Worm (Caenorhabditis elegans): ENCODE measurements around the gene F55B11.4.
"Not testable (repeated sequence)": the region's sequence is repeated elsewhere in the genome, so short reads cannot be mapped to it uniquely, and the experiment has no call there.

The F55B11.4 gene

DNA sequence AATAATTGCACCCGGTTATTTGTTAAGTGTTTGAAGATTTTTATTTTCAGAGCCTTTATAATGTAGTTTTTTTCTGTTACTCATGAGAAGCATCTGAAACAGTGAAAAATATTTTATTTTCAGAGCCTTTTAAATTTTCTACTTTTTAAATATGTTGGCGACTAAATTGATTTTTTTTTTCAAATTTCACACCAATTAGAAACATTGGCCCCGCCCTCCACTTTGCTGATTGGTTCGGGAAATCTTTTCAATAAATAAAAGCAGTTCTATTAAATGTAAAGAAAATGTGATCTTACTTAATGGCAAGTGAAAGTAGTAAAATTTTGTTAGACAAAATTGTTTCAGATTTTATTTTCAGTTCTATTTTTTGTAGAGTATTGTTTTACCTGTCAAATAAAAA lies 6.7 kb upstream of the F55B11.4 start:
- peak; percentile 67 for TF ChIP-seq attf-6 (GFP tag; IDR thresholded peaks at IDR 0.05)
- TF ChIP-seq aptf-2 (GFP tag; conservative IDR thresholded peaks at IDR 0.05), result no peak
- no peak for TF ChIP-seq snpc-4 (GFP tag; optimal IDR thresholded peaks at IDR 0.05)
- TF ChIP-seq snpc-4 (tag; optimal IDR thresholded peaks at IDR 0.05), result peak in 1 of 4 experiments; percentile 39

ce11 chrIV:14435902-14436301 lies 5.2 kb upstream of the F55B11.4 start:
- TF ChIP-seq hmg-1.2 (GFP tag; IDR thresholded peaks at IDR 0.05), result no peak
- no peak for TF ChIP-seq xnd-1 (tag; optimal IDR thresholded peaks at IDR 0.05)
- no peak for TF ChIP-seq madf-6 (GFP tag; IDR thresholded peaks at IDR 0.05)
- no peak for TF ChIP-seq snpc-1.3 (tag; optimal IDR thresholded peaks at IDR 0.05; ENCODE audit: insufficient read depth)
- TF ChIP-seq sptf-2 (GFP tag; optimal IDR thresholded peaks at IDR 0.05), result no peak
- TF ChIP-seq nhr-120 (GFP tag; IDR thresholded peaks at IDR 0.05), result no peak
- no peak for TF ChIP-seq F22D6.2 (tag; optimal IDR thresholded peaks at IDR 0.05)
- TF ChIP-seq ceh-58 (GFP tag; IDR thresholded peaks at IDR 0.05), result no peak
- no peak for TF ChIP-seq ceh-40 (GFP tag; IDR thresholded peaks at IDR 0.05)
- TF ChIP-seq Y53F4B.3 (GFP tag; IDR thresholded peaks at IDR 0.05), result no peak
- TF ChIP-seq cebp-1 (GFP tag; IDR thresholded peaks at IDR 0.05), result no peak
- no peak for TF ChIP-seq cebp-1 (tag; optimal IDR thresholded peaks at IDR 0.05)
- TF ChIP-seq akir-1 (GFP tag; optimal IDR thresholded peaks at IDR 0.05), result no peak

DNA sequence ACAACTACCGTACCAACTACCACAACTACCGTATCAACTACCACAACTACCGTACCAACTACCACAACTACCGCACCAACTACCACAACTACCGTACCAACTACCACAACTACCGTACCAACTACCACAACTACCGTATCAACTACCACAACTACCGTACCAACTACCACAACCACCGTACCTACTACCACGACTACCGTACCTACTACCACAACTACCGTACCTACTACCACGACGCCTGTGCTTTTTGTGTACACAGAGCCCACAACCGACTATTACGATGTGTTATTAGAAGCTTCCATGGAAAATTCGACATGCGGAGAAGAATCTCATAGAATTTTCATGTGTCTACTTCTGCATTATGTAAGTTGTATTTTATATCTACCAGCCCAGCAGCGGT lies 3.3 kb downstream of the F55B11.4 start, which contains the start of gene F55B11.5:
Gene F55B11.5 (plus strand): TSS at position 301 of the 400 bp plus-strand sequence.
- not testable (repeated sequence) for TF ChIP-seq Y56A3A.18 (GFP tag; IDR thresholded peaks at IDR 0.05); F22D6.2 (tag; optimal IDR thresholded peaks at IDR 0.05); nfyb-1 (GFP tag; IDR thresholded peaks at IDR 0.05)

DNA sequence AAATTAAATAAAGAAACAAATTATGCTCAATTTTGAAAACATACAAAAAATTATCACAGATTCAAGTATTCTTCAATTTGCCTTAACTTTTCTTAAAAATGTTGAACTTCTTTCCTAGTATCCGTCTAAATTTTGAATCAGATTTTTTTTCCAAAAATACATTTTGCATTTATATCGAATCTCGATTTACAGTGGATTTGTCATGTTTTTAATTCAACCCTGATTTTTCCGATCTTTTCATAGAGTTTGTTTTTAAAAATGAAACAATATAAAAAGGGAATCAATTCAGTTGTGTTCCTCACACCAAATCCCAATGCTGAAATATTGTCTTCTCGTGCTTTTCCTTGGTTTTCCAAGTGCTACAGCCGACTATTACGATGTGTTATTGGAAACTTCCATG lies 6.3 kb downstream of the F55B11.4 start, which contains the start of gene F55B11.3:
Gene F55B11.3 (plus strand): TSS at position 301 of the 400 bp plus-strand sequence.
- no peak for TF ChIP-seq T26A5.8 (tag; optimal IDR thresholded peaks at IDR 0.05)
- no peak for TF ChIP-seq lin-54 (GFP tag; optimal IDR thresholded peaks at IDR 0.05)
- TF ChIP-seq cebp-1 (GFP tag; IDR thresholded peaks at IDR 0.05), result no peak
- TF ChIP-seq cebp-1 (tag; optimal IDR thresholded peaks at IDR 0.05), result no peak
- no peak for TF ChIP-seq hlh-26 (GFP tag; conservative IDR thresholded peaks at IDR 0.05)
- TF ChIP-seq ama-1 (optimal IDR thresholded peaks at IDR 0.05), result no peak
- TF ChIP-seq ama-1 (GFP tag; optimal IDR thresholded peaks at IDR 0.05), result no peak
- TF ChIP-seq attf-5 (GFP tag; optimal IDR thresholded peaks at IDR 0.05), result no peak
- TF ChIP-seq C17E4.6 (GFP tag; IDR thresholded peaks at IDR 0.05), result no peak
- TF ChIP-seq madf-10 (tag; optimal IDR thresholded peaks at IDR 0.05), result no peak
- TF ChIP-seq nhr-90 (tag; optimal IDR thresholded peaks at IDR 0.05), result no peak
- no peak for TF ChIP-seq nfyb-1 (GFP tag; IDR thresholded peaks at IDR 0.05)
- TF ChIP-seq Y53F4B.3 (GFP tag; IDR thresholded peaks at IDR 0.05), result no peak
- TF ChIP-seq lin-26 (GFP tag; IDR thresholded peaks at IDR 0.05), result no peak
- no peak for TF ChIP-seq mxl-1 (tag; optimal IDR thresholded peaks at IDR 0.05)
- no peak for TF ChIP-seq nfya-2 (GFP tag; IDR thresholded peaks at IDR 0.05)

DNA sequence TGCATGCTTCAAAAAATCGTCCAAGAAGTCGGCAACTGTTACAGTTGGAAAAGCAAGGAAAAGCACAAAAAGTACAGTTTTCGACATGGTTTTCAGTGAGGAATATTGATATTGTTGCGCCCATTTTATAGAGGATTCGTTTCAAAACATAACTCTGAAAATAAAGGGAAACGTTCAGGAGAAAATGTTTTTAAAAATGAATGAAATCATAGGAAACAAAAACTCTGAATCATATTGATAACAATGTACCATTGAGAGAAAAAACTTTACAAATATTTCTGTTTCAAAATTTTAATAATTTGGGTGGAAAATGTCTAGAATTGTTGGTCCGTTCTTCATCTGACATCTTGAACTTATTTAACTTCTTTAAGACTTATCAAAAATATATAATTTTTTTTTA lies 7.5 kb downstream of the F55B11.4 start, which contains the start of gene F55B11.2:
Gene F55B11.2 (minus strand): TSS at position 101 of the 400 bp plus-strand sequence.
- TF ChIP-seq fkh-3 (tag; optimal IDR thresholded peaks at IDR 0.05) (no peak), attf-6 (GFP tag; IDR thresholded peaks at IDR 0.05) (no peak), ztf-25 (GFP tag; IDR thresholded peaks at IDR 0.05) (no peak), F52B5.7 (tag; optimal IDR thresholded peaks at IDR 0.05) (no peak), die-1 (tag; optimal IDR thresholded peaks at IDR 0.05) (no peak), snpc-1.1 (tag; optimal IDR thresholded peaks at IDR 0.05; ENCODE audit: insufficient read depth) (no peak), repo-1 (tag; optimal IDR thresholded peaks at IDR 0.05) (no peak), F22D6.2 (tag; optimal IDR thresholded peaks at IDR 0.05) (no peak), ztf-3 (GFP tag; optimal IDR thresholded peaks at IDR 0.05) (no peak), rpc-1 (optimal IDR thresholded peaks at IDR 0.05) (no peak), rpc-1 (tag; optimal IDR thresholded peaks at IDR 0.05) (no peak), hrde-1 (tag; optimal IDR thresholded peaks at IDR 0.05; ENCODE audit: borderline replicate concordance) (no peak), C06A6.2 (GFP tag; conservative IDR thresholded peaks at IDR 0.05) (no peak), athp-1 (tag; optimal IDR thresholded peaks at IDR 0.05) (no peak), sdz-38 (tag; optimal IDR thresholded peaks at IDR 0.05) (no peak), F33H1.4 (GFP tag; IDR thresholded peaks at IDR 0.05) (no peak)

Data from whole organism, young adult.